Fruit fly (Drosophila melanogaster) S2 (cell line): Measurements from ENCODE around the gene CG9459.

Source experiments
- CG8478 ChIP-seq: fragments of >200 bp; optimal IDR thresholded peaks from 2 replicates; lab custom pipeline; 2018
- CTCF ChIP-seq, 2 experiments: fragments of >200 bp; optimal IDR thresholded peaks; 2 replicates each; lab custom pipeline; 2018

DNA sequence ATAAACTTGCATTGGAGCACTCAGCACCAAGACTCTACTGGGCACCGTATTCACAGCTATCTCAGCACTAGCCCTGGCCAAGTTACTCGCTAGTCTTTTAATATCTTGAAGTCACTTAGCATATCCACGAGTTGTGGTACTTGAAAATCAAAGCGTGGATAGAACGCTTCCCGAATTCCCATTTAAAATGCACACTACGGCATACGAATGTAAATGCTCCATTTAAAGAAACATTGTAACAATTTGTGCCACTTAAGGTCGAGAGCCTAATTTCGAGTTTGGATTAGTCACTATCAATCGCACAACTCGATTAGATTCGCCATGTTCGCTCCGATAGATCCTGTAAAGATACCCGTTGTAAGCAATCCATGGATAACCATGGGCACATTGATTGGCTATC, 4.3 kb downstream of the CG9459 start, which contains the start of gene eloF:
- no peak for TF ChIP-seq CG8478
- no peak for TF ChIP-seq CTCF (optimal IDR thresholded peaks at IDR 0.05; lab: Kevin White, UChicago)
